Worm (Caenorhabditis elegans) whole organism, L3 larva: Measurements from ENCODE around the gene clc-25.

Experiments
- fkh-10 ChIP-seq: sonication (generic microtip); optimal IDR thresholded peaks from 2 replicates; lab custom pipeline; 2017; ENCODE audit warnings: missing biosample characterization, missing genetic modification reagents, missing genetic modification characterization
- nhr-25 ChIP-seq: sonication (generic microtip); optimal IDR thresholded peaks from 2 replicates; lab custom pipeline; 2017; ENCODE audit warnings: missing biosample characterization, missing genetic modification characterization
- tbx-2 ChIP-seq: sonication (generic microtip); optimal IDR thresholded peaks from 2 replicates; lab custom pipeline; 2016; ENCODE audit warnings: mild to moderate bottlenecking, missing genetic modification characterization, missing compliant biosample characterization

DNA sequence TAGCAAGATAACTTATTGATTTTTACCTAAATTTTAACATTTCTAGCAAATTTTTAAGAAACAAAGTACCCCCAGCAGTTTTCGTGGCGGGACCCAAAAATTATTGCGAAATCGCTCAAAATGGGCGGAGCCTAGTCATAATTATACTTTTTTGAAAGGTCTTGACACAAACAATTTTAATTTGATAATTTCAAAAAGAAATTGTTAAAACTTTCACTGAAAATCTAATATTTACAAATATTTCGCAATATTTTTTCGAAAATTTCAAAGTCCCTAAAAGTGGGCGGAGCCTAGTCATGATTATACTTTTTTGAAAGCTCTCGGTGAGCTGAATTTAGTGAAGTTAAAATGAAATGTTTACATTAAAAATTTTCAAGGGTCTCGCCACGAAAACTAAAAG lies 21.7 kb downstream of the clc-25 start:
- TF ChIP-seq fkh-10 (GFP tag; lab: Kevin White, UChicago) (no peak), nhr-25 (tag; lab: Kevin White, UChicago) (no peak), tbx-2 (tag; lab: Kevin White, UChicago) (no peak)
